Fruit fly (Drosophila melanogaster): ENCODE data around the gene Abcd3.
A peak's percentile ranks its signal among the peaks of the same experiment; 100 is the strongest.

Gene Abcd3

DNA sequence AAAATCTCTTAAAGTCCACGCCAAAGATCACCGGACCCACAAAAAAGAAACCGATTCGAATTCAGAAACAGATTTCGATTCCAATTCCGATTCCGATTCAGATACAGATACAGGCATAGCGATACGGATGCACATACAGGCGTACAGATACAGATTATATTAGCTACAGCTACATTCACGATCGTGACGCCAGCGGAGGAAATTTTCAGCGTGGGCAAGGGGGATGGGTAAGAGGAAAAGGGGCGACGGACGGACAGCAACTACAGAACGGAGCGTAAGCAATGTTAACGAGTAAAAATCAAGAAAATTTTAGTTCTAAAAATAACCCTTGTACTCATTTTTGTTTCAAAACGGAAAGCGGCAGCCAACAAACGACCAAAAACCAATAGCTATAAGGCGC lies 33.5 kb upstream of the Abcd3 start:
- TF ChIP-seq CG8301 (tag; optimal IDR thresholded peaks at IDR 0.05) (no peak), Pif1A (GFP tag; optimal IDR thresholded peaks at IDR 0.05) (no peak), rn (GFP tag; IDR thresholded peaks at IDR 0.05) (no peak), CG9948 (tag; optimal IDR thresholded peaks at IDR 0.05) (no peak), CG8159 (tag; optimal IDR thresholded peaks at IDR 0.05) (no peak), CG32121 (GFP tag; IDR thresholded peaks at IDR 0.05) (no peak), CG14655 (GFP tag; optimal IDR thresholded peaks at IDR 0.05) (no peak)

DNA sequence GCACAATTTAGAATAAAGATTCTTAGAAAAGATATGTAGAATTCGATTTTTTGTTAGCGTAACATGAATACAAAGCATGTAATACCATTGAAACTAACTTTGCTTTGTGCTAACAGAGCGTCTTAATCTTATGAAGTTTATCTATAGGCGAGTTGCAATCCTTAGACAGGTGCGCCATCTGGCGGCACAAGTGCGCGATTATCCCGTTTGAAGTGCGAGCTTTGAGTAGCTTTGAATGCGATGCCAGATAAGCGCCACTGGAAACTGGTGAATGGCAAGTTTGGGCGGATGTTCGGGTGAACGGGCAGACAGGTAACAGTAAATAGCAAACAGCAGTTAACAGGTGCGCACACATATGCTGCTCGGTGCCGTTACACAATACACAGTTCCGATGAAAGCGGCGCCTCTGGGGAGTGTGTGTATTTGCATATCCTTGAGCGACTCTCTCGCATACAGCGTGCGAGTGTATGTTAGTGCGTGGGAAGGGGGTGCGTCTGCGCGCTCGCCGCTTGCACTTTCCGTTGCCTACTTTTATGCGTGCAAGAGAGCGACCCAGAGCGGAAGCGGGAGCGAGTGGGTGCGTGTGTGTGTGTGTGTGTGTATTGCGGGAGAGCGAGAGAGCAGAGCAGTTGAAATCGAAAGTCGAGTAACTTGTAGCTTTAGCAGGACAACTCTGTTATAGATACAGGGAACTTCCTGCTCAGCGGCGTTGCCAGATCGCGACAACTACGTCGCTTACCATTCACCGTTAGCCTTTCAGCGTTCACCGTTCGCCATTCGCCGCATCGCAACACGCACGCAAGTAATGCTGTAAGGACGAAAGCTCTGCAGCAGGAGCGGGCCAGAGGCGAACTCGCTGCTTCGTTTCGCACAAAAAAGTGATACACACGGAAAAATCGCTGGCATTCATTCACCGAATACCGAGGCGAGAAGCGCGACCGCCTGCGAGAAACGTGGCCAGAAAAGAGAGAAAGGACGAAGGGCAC lies 32.3 kb upstream of the Abcd3 start, which contains the start of gene CG12531:
TSS of gene CG12531 (plus strand) at position 936 of the 986 bp plus-strand sequence.
- TF ChIP-seq CG12605 (GFP tag; IDR thresholded peaks at IDR 0.05) (0 out of 2 replicates have a peak, but pooled peaks have one; percentile 27), CG17806 (tag; optimal IDR thresholded peaks at IDR 0.05) (no peak)

DNA sequence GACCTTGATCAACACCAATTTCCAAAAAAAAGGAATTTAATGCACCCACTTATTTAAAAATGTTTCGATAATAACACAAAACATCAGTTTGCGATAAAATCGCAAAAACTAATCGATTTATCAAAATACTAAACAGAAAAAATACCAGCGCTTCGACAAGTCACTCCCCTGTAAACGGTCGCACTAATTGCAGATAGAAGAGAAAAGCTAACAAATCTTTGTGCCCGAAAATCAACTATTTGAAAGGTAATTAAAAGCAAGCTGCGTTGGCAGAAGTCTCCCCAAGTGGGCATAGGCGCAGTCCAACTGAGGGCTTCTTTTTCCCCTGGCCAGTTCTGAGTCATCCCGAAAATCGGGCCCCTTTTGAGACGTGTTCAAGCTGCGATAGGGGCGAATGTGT lies 19.7 kb upstream of the Abcd3 start, which contains the start of gene AP-1-2beta:
TSS of gene AP-1-2beta (plus strand) at position 161 of the 400 bp plus-strand sequence.
- TF ChIP-seq CG14655 (GFP tag; optimal IDR thresholded peaks at IDR 0.05) = no peak

dm6 chrX:19735270-19735669 lies 15.3 kb upstream of the Abcd3 start, which contains the start of gene CG14234:
CG14234 (plus strand) TSS chrX:19735570.
- TF ChIP-seq CG13204 (GFP tag; optimal IDR thresholded peaks at IDR 0.05) = no peak
- TF ChIP-seq CG8301 (tag; optimal IDR thresholded peaks at IDR 0.05) = no peak
- TF ChIP-seq Snoo (tag; optimal IDR thresholded peaks at IDR 0.05) = no peak
- TF ChIP-seq rn (GFP tag; IDR thresholded peaks at IDR 0.05) = no peak
- no peak for TF ChIP-seq fd96Ca (GFP tag; IDR thresholded peaks at IDR 0.05)
- TF ChIP-seq CG15710 (tag; optimal IDR thresholded peaks at IDR 0.05) = no peak
- no peak for TF ChIP-seq Pif1B (GFP tag; optimal IDR thresholded peaks at IDR 0.05)
- no peak for TF ChIP-seq CG14655 (GFP tag; optimal IDR thresholded peaks at IDR 0.05)
- no peak for TF ChIP-seq Ets98B (GFP tag; IDR thresholded peaks at IDR 0.05)
- no peak for TF ChIP-seq D1 (tag; optimal IDR thresholded peaks at IDR 0.05)
- no peak for TF ChIP-seq CG8159 (tag; optimal IDR thresholded peaks at IDR 0.05)
- TF ChIP-seq CG34367 (tag; optimal IDR thresholded peaks at IDR 0.05) = no peak
- TF ChIP-seq CG9948 (tag; optimal IDR thresholded peaks at IDR 0.05) = no peak
- TF ChIP-seq EcR (GFP tag; optimal IDR thresholded peaks at IDR 0.05) = no peak
- TF ChIP-seq CG17806 (tag; optimal IDR thresholded peaks at IDR 0.05) = no peak
- TF ChIP-seq CG32121 (GFP tag; IDR thresholded peaks at IDR 0.05) = no peak
- TF ChIP-seq CG12605 (GFP tag; IDR thresholded peaks at IDR 0.05) = no peak
- TF ChIP-seq Pif1A (GFP tag; optimal IDR thresholded peaks at IDR 0.05) = no peak
- no peak for TF ChIP-seq gl (tag; optimal IDR thresholded peaks at IDR 0.05)

dm6 chrX:19737872-19738271 lies 12.7 kb upstream of the Abcd3 start:
- TF ChIP-seq rn (GFP tag; IDR thresholded peaks at IDR 0.05) (no peak), CG9948 (tag; optimal IDR thresholded peaks at IDR 0.05) (no peak), Pif1A (GFP tag; optimal IDR thresholded peaks at IDR 0.05) (no peak), CG15710 (tag; optimal IDR thresholded peaks at IDR 0.05) (no peak), D1 (tag; optimal IDR thresholded peaks at IDR 0.05) (no peak), CG13204 (GFP tag; optimal IDR thresholded peaks at IDR 0.05) (no peak), CG8159 (tag; optimal IDR thresholded peaks at IDR 0.05) (no peak), gl (tag; optimal IDR thresholded peaks at IDR 0.05) (no peak), CG17806 (tag; optimal IDR thresholded peaks at IDR 0.05) (no peak), CG10348 (GFP tag; IDR thresholded peaks at IDR 0.05) (no peak), CG32121 (GFP tag; IDR thresholded peaks at IDR 0.05) (no peak), Snoo (tag; optimal IDR thresholded peaks at IDR 0.05) (no peak), EcR (GFP tag; optimal IDR thresholded peaks at IDR 0.05) (no peak), CG12605 (GFP tag; IDR thresholded peaks at IDR 0.05) (no peak), CG34367 (tag; optimal IDR thresholded peaks at IDR 0.05) (no peak), CG14655 (GFP tag; optimal IDR thresholded peaks at IDR 0.05) (no peak), CG8301 (tag; optimal IDR thresholded peaks at IDR 0.05) (no peak), CG4496 (GFP tag; IDR thresholded peaks at IDR 0.05) (no peak), Ets98B (GFP tag; IDR thresholded peaks at IDR 0.05) (no peak)

DNA sequence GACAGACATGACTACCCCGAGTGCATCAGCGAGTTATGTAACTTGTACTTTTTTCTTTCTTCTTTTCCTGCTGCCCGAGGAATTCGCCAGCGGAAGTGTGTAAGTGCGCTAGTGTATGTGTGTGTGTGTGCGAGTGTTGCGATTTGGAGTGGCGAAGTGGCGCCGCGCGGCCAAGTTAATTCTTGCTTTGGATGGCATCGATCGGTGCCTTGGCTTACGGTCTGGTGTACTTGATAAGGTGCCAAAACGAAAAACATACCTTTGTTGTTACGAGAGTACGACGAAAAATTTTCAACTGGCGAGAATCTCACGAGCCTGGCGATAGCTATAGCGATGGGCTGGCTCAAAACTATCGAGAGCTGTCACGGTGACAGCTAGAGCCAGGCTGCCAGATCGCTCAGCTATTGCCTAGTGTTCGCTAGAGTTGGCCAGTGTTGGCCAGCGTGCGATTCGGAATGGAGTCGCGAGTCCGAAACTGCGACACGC lies 6.5 kb upstream of the Abcd3 start, which contains the start of the genes CG18809, COX6B, CG33932 and Rpp20:
TSS of gene CG18809 (minus strand) at position 333 of the 486 bp plus-strand sequence.
TSS of gene COX6B (minus strand) at position 333 of the 486 bp plus-strand sequence.
TSS of gene CG33932 (plus strand) at position 429 of the 486 bp plus-strand sequence.
TSS of gene Rpp20 (plus strand) at position 429 of the 486 bp plus-strand sequence.
- peak; percentile 25 for TF ChIP-seq CG15710 (tag; optimal IDR thresholded peaks at IDR 0.05)
- TF ChIP-seq rn (GFP tag; IDR thresholded peaks at IDR 0.05) = no peak
- TF ChIP-seq CG32121 (GFP tag; IDR thresholded peaks at IDR 0.05) = no peak
- peak; percentile 38; the same call in 1 of the 2 replicates for TF ChIP-seq CG12605 (GFP tag; IDR thresholded peaks at IDR 0.05)
- peak; percentile 7 for TF ChIP-seq gl (tag; optimal IDR thresholded peaks at IDR 0.05)
- peak; percentile 11 for TF ChIP-seq CG17806 (tag; optimal IDR thresholded peaks at IDR 0.05)
- peak; percentile 46; the same call in 1 of the 2 replicates for TF ChIP-seq Ets98B (GFP tag; IDR thresholded peaks at IDR 0.05)
- TF ChIP-seq EcR (GFP tag; optimal IDR thresholded peaks at IDR 0.05) = peak; percentile 22
- peak; percentile 68 for TF ChIP-seq fd96Ca (GFP tag; IDR thresholded peaks at IDR 0.05)
- TF ChIP-seq CG8301 (tag; optimal IDR thresholded peaks at IDR 0.05) = no peak
- TF ChIP-seq Snoo (tag; optimal IDR thresholded peaks at IDR 0.05) = peak; percentile 37
- TF ChIP-seq CG8159 (tag; optimal IDR thresholded peaks at IDR 0.05) = peak; percentile 25
- TF ChIP-seq CG4496 (GFP tag; IDR thresholded peaks at IDR 0.05) = peak; percentile 21; the same call in 1 of the 3 replicates

Measured in whole organism, pupa.